Worm (Caenorhabditis elegans) whole organism, L3 larva: ENCODE measurements around the gene srz-104.
A peak's percentile ranks its signal among the peaks of the same experiment; 100 is the strongest.

Source experiments
- aly-2 ChIP-seq: fragments of 150-350 bp; optimal IDR thresholded peaks from 2 replicates; lab custom pipeline; 2014; ENCODE audit warnings: missing biosample characterization, missing genetic modification characterization
- ama-1 ChIP-seq: fragments of 150-350 bp; optimal IDR thresholded peaks from 2 replicates; lab custom pipeline; 2018
- ceh-28 ChIP-seq: fragments of 150-350 bp; optimal IDR thresholded peaks from 2 replicates; lab custom pipeline; 2014; ENCODE audit warnings: missing biosample characterization, missing genetic modification reagents, missing genetic modification characterization
- ceh-82 ChIP-seq: fragments of 150-350 bp; optimal IDR thresholded peaks from 2 replicates; lab custom pipeline; 2014; ENCODE audit warnings: missing biosample characterization, missing genetic modification characterization
- ceh-9 ChIP-seq: sonication (generic microtip); optimal IDR thresholded peaks from 2 replicates; lab custom pipeline; 2018; ENCODE audit warnings: missing biosample characterization, missing genetic modification characterization
- daf-12 ChIP-seq: fragments of 150-350 bp; optimal IDR thresholded peaks from 2 replicates; lab custom pipeline; 2014; ENCODE audit warnings: missing biosample characterization, missing genetic modification reagents, missing genetic modification characterization
- egl-27 ChIP-seq: sonication (generic microtip); optimal IDR thresholded peaks from 4 replicates; lab custom pipeline; 2017; ENCODE audit warnings: missing biosample characterization, missing genetic modification reagents, missing genetic modification characterization
- egl-5 ChIP-seq: fragments of 150-350 bp; optimal IDR thresholded peaks from 2 replicates; lab custom pipeline; 2017; ENCODE audit warnings: missing biosample characterization, missing genetic modification reagents, missing genetic modification characterization, inconsistent platforms
- elt-2 ChIP-seq: sonication (generic microtip); optimal IDR thresholded peaks from 2 replicates; lab custom pipeline; 2016; ENCODE audit warnings: missing genetic modification reagents, mild to moderate bottlenecking, missing genetic modification characterization, missing compliant biosample characterization
- elt-3 ChIP-seq, 3 experiments: fragments of 150-350 bp in 1 of 3; sonication (generic microtip) in 2 of 3; optimal IDR thresholded peaks; 2 replicates in 2 of 3; 4 replicates in 1 of 3; lab custom pipeline; 2014 to 2017; ENCODE audit warnings: missing biosample characterization in 3 of 3, missing genetic modification characterization in 3 of 3
- eor-1 ChIP-seq, 2 experiments: fragments of 150-350 bp; optimal IDR thresholded peaks; 2 replicates each; lab custom pipeline; 2014 to 2018; ENCODE audit warnings: missing biosample characterization in 2 of 2, missing genetic modification characterization in 2 of 2
- fkh-10 ChIP-seq: sonication (generic microtip); optimal IDR thresholded peaks from 2 replicates; lab custom pipeline; 2017; ENCODE audit warnings: missing biosample characterization, missing genetic modification reagents, missing genetic modification characterization
- fkh-2 ChIP-seq: fragments of 150-350 bp; optimal IDR thresholded peaks from 2 replicates; lab custom pipeline; 2014; ENCODE audit warnings: missing biosample characterization, missing genetic modification reagents, missing genetic modification characterization
- fos-1 ChIP-seq: fragments of 150-350 bp; optimal IDR thresholded peaks from 2 replicates; lab custom pipeline; 2014; ENCODE audit warnings: missing biosample characterization, missing genetic modification characterization
- hmg-11 ChIP-seq: sonication (generic microtip); optimal IDR thresholded peaks from 2 replicates; lab custom pipeline; 2016; ENCODE audit warnings: missing genetic modification characterization, missing compliant biosample characterization
- jun-1 ChIP-seq: fragments of 150-350 bp; optimal IDR thresholded peaks from 2 replicates; lab custom pipeline; 2014; ENCODE audit warnings: missing biosample characterization, missing genetic modification reagents, missing genetic modification characterization
- lin-39 ChIP-seq: fragments of 150-350 bp; optimal IDR thresholded peaks from 2 replicates; lab custom pipeline; 2018; ENCODE audit warnings: missing biosample characterization, missing genetic modification reagents, missing genetic modification characterization
- mml-1 ChIP-seq: fragments of 150-350 bp; sonication (generic microtip); optimal IDR thresholded peaks from 3 replicates; lab custom pipeline; 2014; ENCODE audit warnings: missing biosample characterization, missing genetic modification characterization
- nhr-11 ChIP-seq: fragments of 150-350 bp; optimal IDR thresholded peaks from 2 replicates; lab custom pipeline; 2014; ENCODE audit warnings: missing biosample characterization, missing genetic modification characterization
- nhr-12 ChIP-seq: fragments of 150-350 bp; optimal IDR thresholded peaks from 2 replicates; lab custom pipeline; 2014; ENCODE audit warnings: missing biosample characterization, missing genetic modification characterization
- nhr-23 ChIP-seq: fragments of 150-350 bp; optimal IDR thresholded peaks from 2 replicates; lab custom pipeline; 2014; ENCODE audit warnings: missing biosample characterization, missing genetic modification reagents, missing genetic modification characterization
- nhr-25 ChIP-seq: sonication (generic microtip); optimal IDR thresholded peaks from 2 replicates; lab custom pipeline; 2017; ENCODE audit warnings: missing biosample characterization, missing genetic modification characterization
- nhr-28 ChIP-seq: fragments of 150-350 bp; optimal IDR thresholded peaks from 2 replicates; lab custom pipeline; 2014; ENCODE audit warnings: missing biosample characterization, missing genetic modification characterization
- nhr-67 ChIP-seq: fragments of 150-350 bp; optimal IDR thresholded peaks from 2 replicates; lab custom pipeline; 2014; ENCODE audit warnings: missing biosample characterization, missing genetic modification characterization
- nhr-76 ChIP-seq: fragments of 150-350 bp; sonication (generic microtip); optimal IDR thresholded peaks from 5 replicates; lab custom pipeline; 2014; ENCODE audit warnings: missing biosample characterization, missing genetic modification characterization
- nhr-77 ChIP-seq: fragments of 150-350 bp; optimal IDR thresholded peaks from 2 replicates; lab custom pipeline; 2014; ENCODE audit warnings: missing biosample characterization, missing genetic modification characterization
- pha-4 ChIP-seq: fragments of 150-350 bp; optimal IDR thresholded peaks from 2 replicates; lab custom pipeline; 2014; ENCODE audit warnings: missing biosample characterization, missing genetic modification reagents, missing genetic modification characterization
- pqm-1 ChIP-seq: fragments of 150-350 bp; optimal IDR thresholded peaks from 2 replicates; lab custom pipeline; 2017; ENCODE audit warnings: missing biosample characterization, missing genetic modification characterization, inconsistent platforms
- sea-2 ChIP-seq: fragments of 150-350 bp; sonication (generic microtip); optimal IDR thresholded peaks from 4 replicates; lab custom pipeline; 2014; ENCODE audit warnings: missing biosample characterization, missing genetic modification reagents, missing genetic modification characterization
- snpc-4 ChIP-seq: fragments of 150-350 bp; optimal IDR thresholded peaks from 2 replicates; lab custom pipeline; 2014; ENCODE audit warnings: missing biosample characterization, missing genetic modification characterization
- tbx-2 ChIP-seq: sonication (generic microtip); optimal IDR thresholded peaks from 2 replicates; lab custom pipeline; 2016; ENCODE audit warnings: mild to moderate bottlenecking, missing genetic modification characterization, missing compliant biosample characterization
- unc-39 ChIP-seq: sonication (generic microtip); optimal IDR thresholded peaks from 4 replicates; lab custom pipeline; 2017; ENCODE audit warnings: missing biosample characterization, missing genetic modification characterization
- unc-62 ChIP-seq: fragments of 150-350 bp; sonication (generic microtip); optimal IDR thresholded peaks from 4 replicates; lab custom pipeline; 2014; ENCODE audit warnings: missing biosample characterization, missing genetic modification reagents, missing genetic modification characterization
- zag-1 ChIP-seq: fragments of 150-350 bp; optimal IDR thresholded peaks from 2 replicates; lab custom pipeline; 2014; ENCODE audit warnings: missing biosample characterization, missing genetic modification characterization
- ztf-11 ChIP-seq: fragments of 150-350 bp; optimal IDR thresholded peaks from 2 replicates; lab custom pipeline; 2014; ENCODE audit warnings: missing biosample characterization, missing genetic modification characterization

Gene srz-104

DNA sequence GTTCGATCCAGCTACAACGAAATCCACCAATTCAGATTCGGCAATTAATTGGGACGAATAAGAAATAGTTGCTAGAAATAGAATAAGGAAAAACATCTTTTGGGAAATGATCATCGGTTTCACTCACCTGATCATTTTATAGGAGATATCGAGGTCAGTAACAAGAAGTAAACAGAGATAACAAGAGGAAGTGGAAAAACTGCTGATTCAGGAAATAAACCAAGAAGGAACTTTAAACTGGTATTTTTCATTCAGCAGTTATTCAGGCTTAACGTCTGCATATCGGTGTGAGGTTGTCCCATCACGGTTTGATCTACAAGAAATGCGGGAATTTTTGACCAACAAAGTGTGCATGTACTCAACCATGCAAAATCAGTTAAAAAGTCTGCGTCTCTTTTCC, 5.0 kb downstream of the srz-104 start, which contains the start of gene K03D3.2:
Gene K03D3.2, minus strand, starts transcription at position 101 of the 400 bp plus-strand sequence.
- TF ChIP-seq nhr-76 (tag; lab: Kevin White, UChicago) (no peak), sea-2 (GFP tag; lab: Kevin White, UChicago) (no peak), pha-4 (tag; lab: Kevin White, UChicago) (no peak), nhr-25 (tag; lab: Kevin White, UChicago) (no peak), nhr-23 (tag; lab: Kevin White, UChicago) (peak; percentile 60)

ce11 chrIV:16329159-16329558, 5.7 kb downstream of the srz-104 start, which contains the start of gene srz-74:
Gene srz-74 (plus strand): TSS chrIV:16329459.
- TF ChIP-seq ceh-82, result no peak
- TF ChIP-seq nhr-11 (tag; lab: Kevin White, UChicago), result no peak
- no peak for TF ChIP-seq ztf-11 (tag; lab: Kevin White, UChicago)
- TF ChIP-seq aly-2, result no peak
- TF ChIP-seq egl-27, result no peak
- TF ChIP-seq elt-3 (tag; optimal IDR thresholded peaks at IDR 0.05; lab: Kevin White, UChicago), result no peak
- no peak for TF ChIP-seq snpc-4 (tag; lab: Kevin White, UChicago)
- TF ChIP-seq fos-1 (tag; lab: Kevin White, UChicago), result no peak
- no peak for TF ChIP-seq ceh-9 (tag; lab: Kevin White, UChicago)
- TF ChIP-seq eor-1 (tag; optimal IDR thresholded peaks at IDR 0.05; lab: Kevin White, UChicago), result no peak

ce11 chrIV:16330508-16330907, 7.0 kb downstream of the srz-104 start:
- no peak for TF ChIP-seq egl-5
- TF ChIP-seq nhr-77 (tag; lab: Kevin White, UChicago), result no peak
- TF ChIP-seq aly-2, result no peak
- TF ChIP-seq zag-1 (tag; lab: Kevin White, UChicago), result no peak
- TF ChIP-seq ceh-28 (tag; lab: Kevin White, UChicago), result no peak
- no peak for TF ChIP-seq nhr-12 (tag; lab: Kevin White, UChicago)
- no peak for TF ChIP-seq elt-3 (tag; optimal IDR thresholded peaks at IDR 0.05; lab: Kevin White, UChicago)
- no peak for TF ChIP-seq unc-62 (GFP tag; lab: Kevin White, UChicago)
- TF ChIP-seq daf-12 (tag; lab: Kevin White, UChicago), result no peak
- TF ChIP-seq hmg-11, result no peak
- TF ChIP-seq nhr-11 (tag; lab: Kevin White, UChicago), result no peak
- TF ChIP-seq mml-1, result no peak
- TF ChIP-seq jun-1 (tag; lab: Kevin White, UChicago), result no peak
- no peak for TF ChIP-seq ama-1 (lab: Kevin White, UChicago)
- TF ChIP-seq pqm-1 (tag; lab: Kevin White, UChicago), result no peak
- TF ChIP-seq tbx-2 (tag; lab: Kevin White, UChicago), result no peak
- no peak for TF ChIP-seq fkh-2
- TF ChIP-seq nhr-76 (tag; lab: Kevin White, UChicago), result no peak
- TF ChIP-seq ceh-9 (tag; lab: Kevin White, UChicago), result no peak

DNA sequence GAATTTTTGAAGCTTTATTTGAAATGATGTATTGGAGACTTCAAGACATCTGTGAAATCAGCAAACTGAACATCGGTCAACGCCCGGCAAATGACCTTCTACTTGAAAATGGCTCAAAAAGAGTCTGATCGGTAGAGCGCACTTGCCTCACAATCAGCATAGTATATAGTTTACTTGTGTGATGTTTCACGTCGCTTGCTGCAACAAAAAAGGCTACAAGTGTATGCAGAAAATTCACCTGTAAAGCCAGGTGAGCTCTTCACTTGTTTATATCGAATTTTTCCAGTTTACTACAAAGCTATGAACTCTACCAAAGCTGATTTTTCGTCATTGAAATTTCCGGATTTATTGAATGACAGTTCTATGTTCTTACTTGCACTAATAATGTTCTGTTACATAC, 9.1 kb downstream of the srz-104 start, which contains the start of gene srz-71:
Gene srz-71, plus strand, starts transcription at position 301 of the 400 bp plus-strand sequence.
- no peak for TF ChIP-seq unc-39 (tag; lab: Kevin White, UChicago)
- no peak for TF ChIP-seq fkh-10 (GFP tag; lab: Kevin White, UChicago)

DNA sequence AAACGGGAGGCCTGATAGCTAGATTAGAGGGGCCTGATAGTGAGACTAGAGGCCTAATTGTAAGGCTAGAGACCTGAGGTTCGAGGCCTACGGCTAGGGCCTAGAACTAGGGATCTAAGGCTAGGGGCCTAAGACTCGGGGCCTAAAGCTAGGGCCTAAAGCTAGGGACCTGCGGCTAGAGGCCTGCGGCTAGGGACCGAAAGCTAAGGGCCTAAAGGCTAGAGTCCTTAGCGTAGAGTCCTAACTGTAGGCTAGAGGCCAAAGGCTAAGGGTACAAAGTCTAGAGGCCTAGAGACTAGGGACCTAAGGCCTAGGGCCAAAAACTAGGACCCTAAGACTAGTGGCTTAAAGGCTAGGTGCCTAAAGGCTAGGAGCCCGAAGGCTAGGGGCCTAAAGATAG, 9.6 kb downstream of the srz-104 start:
- TF ChIP-seq egl-5 (no peak), ama-1 (lab: Kevin White, UChicago) (no peak), lin-39 (tag; lab: Kevin White, UChicago) (no peak), elt-2 (no peak), eor-1 (tag; optimal IDR thresholded peaks at IDR 0.05; lab: Kevin White, UChicago) (no peak), nhr-25 (tag; lab: Kevin White, UChicago) (no peak), nhr-67 (tag; lab: Kevin White, UChicago) (no peak), egl-27 (no peak), unc-62 (GFP tag; lab: Kevin White, UChicago) (no peak), nhr-76 (tag; lab: Kevin White, UChicago) (no peak), nhr-28 (no peak)
